Fruit fly (Drosophila melanogaster) whole organism, embryonic: ENCODE data around the gene mus201.

ENCODE experiments used
- Ada2b ChIP-seq: fragments of 200-800 bp; sonication (Bioruptor generic); IDR thresholded peaks from 2 replicates; pipeline ENCODE4 v1.3.6; 2022; ENCODE audit warnings: missing biosample characterization, missing genetic modification characterization
- CG10147 ChIP-seq: fragments of 200-800 bp; sonication (Bioruptor generic); optimal IDR thresholded peaks from 2 replicates; lab custom pipeline; 2019; ENCODE audit warnings: missing biosample characterization, mild to moderate bottlenecking, missing genetic modification characterization, moderate library complexity
- CG10209 ChIP-seq: fragments of 200-800 bp; sonication (Bioruptor generic); optimal IDR thresholded peaks from 3 replicates; lab custom pipeline; 2017; ENCODE audit warnings: missing biosample characterization, mild to moderate bottlenecking, missing genetic modification characterization, missing genetic modification reagents
- CG10979 ChIP-seq: fragments of 200-800 bp; sonication (Bioruptor generic); optimal IDR thresholded peaks from 2 replicates; lab custom pipeline; 2018; ENCODE audit warnings: missing biosample characterization, mild to moderate bottlenecking, missing genetic modification characterization, moderate library complexity
- CG12219 ChIP-seq: fragments of 200-800 bp; sonication (Bioruptor generic); optimal IDR thresholded peaks from 3 replicates; lab custom pipeline; 2018; ENCODE audit warnings: missing biosample characterization, mild to moderate bottlenecking, missing genetic modification characterization
- CG12942 ChIP-seq: fragments of 200-800 bp; sonication (Bioruptor generic); optimal IDR thresholded peaks from 3 replicates; lab custom pipeline; 2016; ENCODE audit warnings: missing biosample characterization, missing genetic modification characterization
- CG13296 ChIP-seq: fragments of 200-800 bp; sonication (Bioruptor generic); optimal IDR thresholded peaks from 3 replicates; lab custom pipeline; 2018; ENCODE audit warnings: missing biosample characterization, mild to moderate bottlenecking, missing genetic modification characterization
- CG15011 ChIP-seq: fragments of 200-800 bp; sonication (Bioruptor generic); optimal IDR thresholded peaks from 3 replicates; lab custom pipeline; 2018; ENCODE audit warnings: missing biosample characterization, mild to moderate bottlenecking, missing genetic modification characterization
- CG17328 ChIP-seq: fragments of 200-800 bp; sonication (Bioruptor generic); IDR thresholded peaks from 2 replicates; pipeline ENCODE4 v1.3.6; 2022; ENCODE audit warnings: missing biosample characterization, missing genetic modification characterization
- CG18011 ChIP-seq: fragments of 200-800 bp; sonication (Bioruptor generic); optimal IDR thresholded peaks from 2 replicates; lab custom pipeline; 2017; ENCODE audit warnings: missing biosample characterization, missing genetic modification characterization, mild to moderate bottlenecking, moderate library complexity, missing genotype
- CG2199 ChIP-seq: fragments of 200-800 bp; sonication (Bioruptor generic); IDR thresholded peaks from 3 replicates; pipeline ENCODE4 v1.3.6; 2022; ENCODE audit warnings: missing biosample characterization, missing genetic modification characterization
- CG3163 ChIP-seq: fragments of 200-800 bp; sonication (Bioruptor generic); optimal IDR thresholded peaks from 3 replicates; lab custom pipeline; 2016; ENCODE audit warnings: missing biosample characterization, missing genetic modification characterization
- CG34224 ChIP-seq: fragments of 200-800 bp; sonication (Bioruptor generic); IDR thresholded peaks from 3 replicates; pipeline ENCODE4 v1.3.6; 2022; ENCODE audit warnings: missing biosample characterization, missing genetic modification characterization; ENCODE audit not compliant: partially characterized antibody
- CG4360 ChIP-seq: fragments of 200-800 bp; sonication (Bioruptor generic); IDR thresholded peaks from 2 replicates; pipeline ENCODE4 v1.3.6; 2022; ENCODE audit warnings: missing biosample characterization, missing genetic modification characterization
- CG6272 ChIP-seq: fragments of 200-800 bp; sonication (Bioruptor generic); IDR thresholded peaks from 2 replicates; pipeline ENCODE4 v1.3.6; 2022; ENCODE audit warnings: missing biosample characterization, missing genetic modification characterization
- CG6689 ChIP-seq: fragments of 200-800 bp; sonication (Bioruptor generic); IDR thresholded peaks from 2 replicates; pipeline ENCODE4 v1.3.6; 2022; ENCODE audit warnings: missing biosample characterization, missing genetic modification characterization
- CG7987 ChIP-seq: fragments of 200-800 bp; sonication (Bioruptor generic); optimal IDR thresholded peaks from 2 replicates; lab custom pipeline; 2018; ENCODE audit warnings: missing biosample characterization, mild to moderate bottlenecking, missing genetic modification characterization, moderate library complexity
- Camta ChIP-seq: fragments of 200-800 bp; sonication (Bioruptor generic); optimal IDR thresholded peaks from 2 replicates; lab custom pipeline; 2016; ENCODE audit warnings: missing biosample characterization, missing genetic modification characterization
- CrebB ChIP-seq: fragments of 200-800 bp; sonication (Bioruptor generic); optimal IDR thresholded peaks from 3 replicates; lab custom pipeline; 2018; ENCODE audit warnings: missing biosample characterization, mild to moderate bottlenecking, missing genetic modification characterization
- D ChIP-seq, 2 experiments: fragments of 200-800 bp in 1 of 2; fragments of >200 bp in 1 of 2; sonication (Bioruptor generic) in 1 of 2; optimal IDR thresholded peaks; 2 replicates in 1 of 2; 3 replicates in 1 of 2; lab custom pipeline; 2017; ENCODE audit warnings: mild to moderate bottlenecking in 1 of 2, missing biosample characterization in 1 of 2, missing genetic modification characterization in 1 of 2, missing genetic modification reagents in 1 of 2
- Dad ChIP-seq: fragments of 200-800 bp; sonication (Bioruptor generic); optimal IDR thresholded peaks from 3 replicates; lab custom pipeline; 2016; ENCODE audit warnings: missing biosample characterization, missing genetic modification characterization
- Dip3 ChIP-seq: fragments of 200-800 bp; sonication (Bioruptor generic); optimal IDR thresholded peaks from 3 replicates; lab custom pipeline; 2016; ENCODE audit warnings: missing biosample characterization, missing genetic modification characterization
- E2f2 ChIP-seq: fragments of 200-800 bp; sonication (Bioruptor generic); IDR thresholded peaks from 2 replicates; pipeline ENCODE4 v1.3.6; 2022; ENCODE audit warnings: missing biosample characterization, missing genetic modification characterization
- H15 ChIP-seq: fragments of 200-800 bp; sonication (Bioruptor generic); IDR thresholded peaks from 3 replicates; pipeline ENCODE4 v1.3.6; 2022; ENCODE audit warnings: missing biosample characterization, missing genetic modification characterization
- HLH3B ChIP-seq: fragments of 200-800 bp; sonication (Bioruptor generic); IDR thresholded peaks from 2 replicates; pipeline ENCODE4 v1.3.6; 2022; ENCODE audit warnings: missing biosample characterization, missing genetic modification characterization
- Hr51 ChIP-seq, 2 experiments: fragments of 200-800 bp; sonication (Bioruptor generic); optimal IDR thresholded peaks; 2 replicates in 1 of 2; 3 replicates in 1 of 2; lab custom pipeline; 2016 to 2018; ENCODE audit warnings: missing biosample characterization in 2 of 2, missing genetic modification characterization in 2 of 2, mild to moderate bottlenecking in 1 of 2, moderate library complexity in 1 of 2
- Med ChIP-seq: fragments of 200-800 bp; sonication (Bioruptor generic); peaks from one replicate; lab custom pipeline; 2016; ENCODE audit warnings: missing biosample characterization, missing genetic modification characterization, mild to moderate bottlenecking, inconsistent platforms, moderate library complexity
- Mes4 ChIP-seq: fragments of 200-800 bp; sonication (Bioruptor generic); optimal IDR thresholded peaks from 2 replicates; lab custom pipeline; 2016; ENCODE audit warnings: missing biosample characterization, missing genetic modification characterization
- Mrtf ChIP-seq: fragments of 200-800 bp; sonication (Bioruptor generic); IDR thresholded peaks from 3 replicates; pipeline ENCODE4 v1.3.6; 2022; ENCODE audit warnings: missing biosample characterization, missing genetic modification characterization
- NFAT ChIP-seq: fragments of 200-800 bp; sonication (Bioruptor generic); IDR thresholded peaks from 2 replicates; pipeline ENCODE4 v1.3.6; 2022; ENCODE audit warnings: missing biosample characterization, missing genetic modification characterization
- NK7.1 ChIP-seq: fragments of 200-800 bp; sonication (Bioruptor generic); optimal IDR thresholded peaks from 3 replicates; lab custom pipeline; 2016; ENCODE audit warnings: missing biosample characterization, missing genetic modification characterization
- Opbp ChIP-seq: fragments of 200-800 bp; sonication (Bioruptor generic); IDR thresholded peaks from 3 replicates; pipeline ENCODE4 v1.3.6; 2022; ENCODE audit warnings: missing biosample characterization, missing genetic modification characterization; ENCODE audit not compliant: partially characterized antibody
- Poxn ChIP-seq: fragments of 200-800 bp; sonication (Bioruptor generic); IDR thresholded peaks from 2 replicates; pipeline ENCODE4 v1.3.6; 2022; ENCODE audit warnings: missing biosample characterization, missing genetic modification characterization
- Trl ChIP-seq, 3 experiments: fragments of >200 bp in 2 of 3; fragments of 200-800 bp in 1 of 3; sonication (Bioruptor generic) in 1 of 3; optimal IDR thresholded peaks; 2 replicates in 1 of 3; 3 replicates in 2 of 3; lab custom pipeline; 2016 to 2017; ENCODE audit warnings: missing biosample characterization in 1 of 3, missing genetic modification characterization in 1 of 3
- YL-1 ChIP-seq: fragments of 200-800 bp; sonication (Bioruptor generic); optimal IDR thresholded peaks from 3 replicates; lab custom pipeline; 2017; ENCODE audit warnings: missing biosample characterization, mild to moderate bottlenecking, missing genetic modification characterization
- ato ChIP-seq: fragments of 200-800 bp; sonication (Bioruptor generic); IDR thresholded peaks from 2 replicates; pipeline ENCODE4 v1.3.6; 2022; ENCODE audit warnings: missing biosample characterization, missing genetic modification characterization; ENCODE audit not compliant: partially characterized antibody
- bab2 ChIP-seq: fragments of 200-800 bp; sonication (Bioruptor generic); optimal IDR thresholded peaks from 2 replicates; lab custom pipeline; 2016; ENCODE audit warnings: missing biosample characterization, missing genetic modification characterization
- cad ChIP-seq: fragments of >200 bp; optimal IDR thresholded peaks from 2 replicates; lab custom pipeline; 2017; ENCODE audit warnings: missing biosample characterization, missing genetic modification characterization
- crol ChIP-seq: fragments of 200-800 bp; sonication (Bioruptor generic); IDR thresholded peaks from 2 replicates; pipeline ENCODE4 v1.3.6; 2022; ENCODE audit warnings: missing biosample characterization, missing genetic modification characterization
- dan ChIP-seq: fragments of 200-800 bp; sonication (Bioruptor generic); IDR thresholded peaks from 2 replicates; pipeline ENCODE4 v1.3.6; 2022; ENCODE audit warnings: missing biosample characterization, missing genetic modification characterization
- fd96Cb ChIP-seq: fragments of 200-800 bp; sonication (Bioruptor generic); optimal IDR thresholded peaks from 2 replicates; lab custom pipeline; 2018; ENCODE audit warnings: missing biosample characterization, mild to moderate bottlenecking, missing genetic modification characterization, moderate library complexity
- gcm ChIP-seq: fragments of 200-800 bp; sonication (Bioruptor generic); optimal IDR thresholded peaks from 2 replicates; lab custom pipeline; 2019; ENCODE audit warnings: missing biosample characterization, mild to moderate bottlenecking, missing genetic modification characterization, moderate library complexity
- gfzf ChIP-seq: fragments of 200-800 bp; sonication (Bioruptor generic); optimal IDR thresholded peaks from 2 replicates; lab custom pipeline; 2016; ENCODE audit warnings: missing biosample characterization, mild to moderate bottlenecking, missing genetic modification characterization, moderate library complexity
- grn ChIP-seq: fragments of 200-800 bp; sonication (Bioruptor generic); optimal IDR thresholded peaks from 3 replicates; lab custom pipeline; 2017; ENCODE audit warnings: missing biosample characterization, missing genetic modification characterization
- h ChIP-seq: fragments of >200 bp; optimal IDR thresholded peaks from 2 replicates; lab custom pipeline; 2017
- hth ChIP-seq: fragments of >200 bp; optimal IDR thresholded peaks from 2 replicates; lab custom pipeline; 2017; ENCODE audit warnings: inconsistent platforms
- kah ChIP-seq: fragments of 200-800 bp; sonication (Bioruptor generic); optimal IDR thresholded peaks from 2 replicates; lab custom pipeline; 2018; ENCODE audit warnings: missing biosample characterization, mild to moderate bottlenecking, missing genetic modification characterization
- luna ChIP-seq: fragments of 200-800 bp; sonication (Bioruptor generic); optimal IDR thresholded peaks from 2 replicates; lab custom pipeline; 2016; ENCODE audit warnings: missing biosample characterization, missing genetic modification characterization
- mirr ChIP-seq: fragments of 200-800 bp; sonication (Bioruptor generic); optimal IDR thresholded peaks from 3 replicates; lab custom pipeline; 2018; ENCODE audit warnings: missing biosample characterization, mild to moderate bottlenecking, missing genetic modification characterization
- nom ChIP-seq: fragments of 200-800 bp; sonication (Bioruptor generic); optimal IDR thresholded peaks from 2 replicates; lab custom pipeline; 2017; ENCODE audit warnings: missing biosample characterization, missing genetic modification characterization, mild to moderate bottlenecking, moderate library complexity, missing genetic modification reagents
- peb ChIP-seq: fragments of 200-800 bp; sonication (Bioruptor generic); IDR thresholded peaks from 2 replicates; pipeline ENCODE4 v1.3.6; 2022; ENCODE audit warnings: missing biosample characterization, missing genetic modification characterization
- tna ChIP-seq: fragments of 200-800 bp; sonication (Bioruptor generic); IDR thresholded peaks from 2 replicates; pipeline ENCODE4 v1.3.6; 2022; ENCODE audit warnings: missing biosample characterization, missing genetic modification characterization; ENCODE audit not compliant: partially characterized antibody
- z ChIP-seq: fragments of 200-800 bp; sonication (Bioruptor generic); IDR thresholded peaks from 3 replicates; pipeline ENCODE4 v1.3.6; 2022; ENCODE audit warnings: missing biosample characterization, missing genetic modification characterization

Gene mus201

DNA sequence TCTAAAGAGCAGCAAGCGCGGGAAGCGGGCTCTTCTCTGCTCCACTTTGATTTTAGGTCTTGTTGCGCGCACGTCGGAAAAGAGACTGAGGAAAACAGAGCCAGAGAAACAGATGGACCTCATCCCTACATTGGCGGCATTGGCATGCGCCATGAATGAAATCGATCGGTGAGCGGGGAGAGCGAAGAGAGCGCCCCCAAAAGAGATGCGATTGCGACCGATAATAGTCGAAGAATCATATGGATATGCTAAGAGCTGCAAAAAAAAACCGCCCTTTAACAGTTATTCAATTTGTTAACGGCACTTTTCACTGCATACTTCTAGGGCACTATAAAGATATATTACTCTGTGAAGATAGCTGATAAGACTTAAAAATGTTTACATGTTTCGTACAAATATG, 4.5 kb upstream of the mus201 start, which contains the start of gene grk:
Gene grk, minus strand, starts transcription at position 87 of the 400 bp plus-strand sequence.
- TF ChIP-seq HLH3B (GFP tag; lab: Robert Waterston, UW) (no peak), mirr (GFP tag; lab: Kevin White, UChicago) (no peak), CG10209 (no peak), CG10147 (no peak), Opbp (GFP tag; lab: Robert Waterston, UW) (0 out of 3 replicates have a peak, but pooled peaks have one; percentile 45), h (no peak), D (optimal IDR thresholded peaks at IDR 0.05; lab: Kevin White, UChicago) (no peak), D (GFP tag; optimal IDR thresholded peaks at IDR 0.05; lab: Kevin White, UChicago) (no peak), CG2199 (GFP tag; lab: Robert Waterston, UW) (peak; percentile 78; the same call in 2 of the 3 replicates), Hr51 (GFP tag; optimal IDR thresholded peaks at IDR 0.05; lab: Kevin White, UChicago) (no peak), ato (no peak), CG7987 (GFP tag; lab: Kevin White, UChicago) (no peak), H15 (no peak), nom (GFP tag; lab: Kevin White, UChicago) (peak; percentile 16), CG12942 (no peak), Trl (optimal IDR thresholded peaks at IDR 0.05; lab: Kevin White, UChicago) (peak; percentile 55 to 60), Trl (GFP tag; optimal IDR thresholded peaks at IDR 0.05; lab: Kevin White, UChicago) (no peak), Mes4 (GFP tag; lab: Kevin White, UChicago) (no peak), NK7.1 (GFP tag; lab: Kevin White, UChicago) (no peak), E2f2 (GFP tag; lab: Robert Waterston, UW) (no peak), CG15011 (GFP tag; lab: Kevin White, UChicago) (no peak), Poxn (no peak), CG18011 (no peak), hth (no peak), CG3163 (GFP tag; lab: Kevin White, UChicago) (peak; percentile 75), CG10979 (tag; lab: Kevin White, UChicago) (no peak), Ada2b (no peak), NFAT (GFP tag; lab: Robert Waterston, UW) (0 out of 2 replicates have a peak, but pooled peaks have one; percentile 28), peb (GFP tag; lab: Robert Waterston, UW) (no peak), dan (GFP tag; lab: Robert Waterston, UW) (no peak), Camta (GFP tag; lab: Kevin White, UChicago) (no peak), CG34224 (peak; percentile 34; the same call in 1 of the 3 replicates), cad (no peak), crol (GFP tag; lab: Robert Waterston, UW) (no peak)

DNA sequence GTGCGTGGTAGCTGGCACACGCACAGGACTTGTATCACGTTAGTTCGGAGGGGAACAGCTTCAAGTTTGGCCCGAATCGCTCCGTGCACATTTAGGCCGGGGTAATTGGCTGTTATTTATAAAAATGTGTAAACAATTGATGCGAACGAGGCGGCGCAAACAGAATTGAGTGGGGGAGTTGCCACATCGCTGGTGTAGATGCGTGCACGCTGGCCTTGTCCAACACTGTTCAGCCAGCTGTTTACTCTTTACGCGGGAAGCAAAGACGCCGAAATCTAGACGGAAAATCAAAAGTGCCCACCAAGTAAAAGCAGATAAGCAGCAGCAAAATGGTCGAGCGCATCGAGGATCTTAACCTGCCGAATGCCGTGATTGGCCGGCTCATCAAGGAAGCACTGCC, 793 bp upstream of the mus201 start, which contains the start of the genes D12 and Chrac-14:
Gene D12, minus strand, starts transcription at position 190 of the 400 bp plus-strand sequence.
Gene Chrac-14, plus strand, starts transcription at position 230 of the 400 bp plus-strand sequence.
- TF ChIP-seq bab2 (no peak), fd96Cb (tag; lab: Kevin White, UChicago) (no peak), gfzf (GFP tag; lab: Kevin White, UChicago) (peak; percentile 1), Dad (GFP tag; lab: Kevin White, UChicago) (no peak), CG13296 (GFP tag; lab: Kevin White, UChicago) (no peak), luna (peak; percentile 11), gcm (GFP tag; lab: Kevin White, UChicago) (no peak), CG4360 (GFP tag; lab: Robert Waterston, UW) (no peak), CG6272 (GFP tag; lab: Robert Waterston, UW) (no peak), CrebB (tag; lab: Kevin White, UChicago) (no peak), grn (GFP tag; lab: Kevin White, UChicago) (no peak), Dip3 (GFP tag; lab: Kevin White, UChicago) (no peak), HLH3B (GFP tag; lab: Robert Waterston, UW) (no peak), tna (GFP tag; lab: Robert Waterston, UW) (no peak), z (no peak), CG12219 (GFP tag; lab: Kevin White, UChicago) (no peak), CG6689 (no peak), YL-1 (GFP tag; lab: Kevin White, UChicago) (peak; percentile 45), kah (GFP tag; lab: Kevin White, UChicago) (no peak), Mrtf (no peak), CG17328 (GFP tag; lab: Robert Waterston, UW) (no peak), Med (GFP tag; lab: Kevin White, UChicago) (no peak)
